Worm (Caenorhabditis elegans): ENCODE results near the gene clp-10.

ce11 chrIII:25582-25996 lies 12.4 kb downstream of the clp-10 start:
- TF ChIP-seq ama-1 (optimal IDR thresholded peaks at IDR 0.05) = no peak
- TF ChIP-seq ets-7 (tag; optimal IDR thresholded peaks at IDR 0.05) = no peak
- no peak for TF ChIP-seq pes-1 (GFP tag; IDR thresholded peaks at IDR 0.05)
- TF ChIP-seq hnd-1 (tag; optimal IDR thresholded peaks at IDR 0.05) = no peak
- no peak for TF ChIP-seq sea-1 (GFP tag; conservative IDR thresholded peaks at IDR 0.05)
- TF ChIP-seq hmg-4 (GFP tag; optimal IDR thresholded peaks at IDR 0.05) = peak; percentile 41
- no peak for TF ChIP-seq B0310.2 (tag; optimal IDR thresholded peaks at IDR 0.05)
- no peak for TF ChIP-seq F13C5.2 (tag; optimal IDR thresholded peaks at IDR 0.05)
- no peak for TF ChIP-seq tbx-37 (GFP tag; conservative IDR thresholded peaks at IDR 0.05)
- TF ChIP-seq tbx-11 (GFP tag; IDR thresholded peaks at IDR 0.05) = no peak
- no peak for TF ChIP-seq tra-4 (tag; optimal IDR thresholded peaks at IDR 0.05)
- no peak for TF ChIP-seq aly-1 (tag; optimal IDR thresholded peaks at IDR 0.05)
- no peak for TF ChIP-seq scrt-1 (GFP tag; IDR thresholded peaks at IDR 0.05)
- TF ChIP-seq ceh-36 (tag; optimal IDR thresholded peaks at IDR 0.05) = no peak

All from whole organism, early embryonic.